Worm (Caenorhabditis elegans) whole organism, late embryonic: Measurements from ENCODE around the gene rpl-28.

ENCODE experiments used
- C38D4.7 ChIP-seq: fragments of 200-800 bp; sonication (Bioruptor generic); optimal IDR thresholded peaks from 2 replicates; lab custom pipeline; 2018; ENCODE audit warnings: mild to moderate bottlenecking, missing genetic modification characterization, moderate library complexity, missing compliant biosample characterization
- F13H6.1 ChIP-seq: sonication (generic microtip); optimal IDR thresholded peaks from 2 replicates; lab custom pipeline; 2016; ENCODE audit warnings: missing genetic modification characterization, missing compliant biosample characterization
- K02D7.2 ChIP-seq: sonication (generic microtip); optimal IDR thresholded peaks from 2 replicates; lab custom pipeline; 2017; ENCODE audit warnings: mild to moderate bottlenecking, missing genetic modification characterization, missing compliant biosample characterization
- T23F11.4 ChIP-seq: fragments of 200-800 bp; sonication (Bioruptor generic); optimal IDR thresholded peaks from 2 replicates; lab custom pipeline; 2018; ENCODE audit warnings: mild to moderate bottlenecking, missing genetic modification characterization, missing compliant biosample characterization
- Y22D7AL.16 ChIP-seq: sonication (generic microtip); optimal IDR thresholded peaks from 2 replicates; lab custom pipeline; 2016; ENCODE audit warnings: missing genetic modification characterization, missing compliant biosample characterization
- ahr-1 ChIP-seq: sonication (generic microtip); optimal IDR thresholded peaks from 2 replicates; lab custom pipeline; 2016; ENCODE audit warnings: missing genetic modification characterization, missing compliant biosample characterization
- ama-1 ChIP-seq: fragments of 150-350 bp; optimal IDR thresholded peaks from 2 replicates; lab custom pipeline; 2014
- ceh-18 ChIP-seq: sonication (generic microtip); optimal IDR thresholded peaks from 2 replicates; lab custom pipeline; 2016; ENCODE audit warnings: missing genetic modification characterization, missing compliant biosample characterization
- ceh-19 ChIP-seq: fragments of 200-800 bp; sonication (Bioruptor generic); optimal IDR thresholded peaks from 2 replicates; lab custom pipeline; 2018; ENCODE audit warnings: mild to moderate bottlenecking, missing genetic modification characterization, missing compliant biosample characterization
- ceh-2 ChIP-seq: sonication (generic microtip); optimal IDR thresholded peaks from 2 replicates; lab custom pipeline; 2016; ENCODE audit warnings: missing genotype, missing genetic modification characterization, missing compliant biosample characterization
- ceh-22 ChIP-seq: sonication (generic microtip); optimal IDR thresholded peaks from 2 replicates; lab custom pipeline; 2017; ENCODE audit warnings: missing biosample characterization, missing genetic modification characterization
- ceh-30 ChIP-seq: fragments of 150-350 bp; optimal IDR thresholded peaks from 2 replicates; lab custom pipeline; 2014; ENCODE audit warnings: missing biosample characterization, missing genetic modification characterization
- ceh-45 ChIP-seq: fragments of 200-800 bp; sonication (Bioruptor generic); IDR thresholded peaks from 2 replicates; pipeline ENCODE4 v1.3.6; 2022; ENCODE audit warnings: missing genetic modification reagents, missing genetic modification characterization, missing compliant biosample characterization
- ceh-48 ChIP-seq: sonication (generic microtip); optimal IDR thresholded peaks from 2 replicates; lab custom pipeline; 2016; ENCODE audit warnings: missing genetic modification characterization, inconsistent platforms, missing compliant biosample characterization
- ceh-6 ChIP-seq: fragments of 200-800 bp; sonication (Bioruptor generic); optimal IDR thresholded peaks from 2 replicates; lab custom pipeline; 2018; ENCODE audit warnings: mild to moderate bottlenecking, missing genetic modification characterization, missing compliant biosample characterization
- dve-1 ChIP-seq: sonication (generic microtip); optimal IDR thresholded peaks from 2 replicates; lab custom pipeline; 2017; ENCODE audit warnings: antibody characterized with exemption, mild to moderate bottlenecking, missing genetic modification characterization, missing compliant biosample characterization
- ets-4 ChIP-seq: sonication (generic microtip); optimal IDR thresholded peaks from 2 replicates; lab custom pipeline; 2016; ENCODE audit warnings: missing genetic modification characterization, missing compliant biosample characterization
- fax-1 ChIP-seq: sonication (generic microtip); optimal IDR thresholded peaks from 2 replicates; lab custom pipeline; 2016; ENCODE audit warnings: missing genotype, missing genetic modification characterization, missing compliant biosample characterization
- fkh-10 ChIP-seq: fragments of 150-350 bp; optimal IDR thresholded peaks from 2 replicates; lab custom pipeline; 2014; ENCODE audit warnings: missing biosample characterization, missing genetic modification reagents, missing genetic modification characterization
- hlh-13 ChIP-seq: fragments of 200-800 bp; sonication (Bioruptor generic); optimal IDR thresholded peaks from 2 replicates; lab custom pipeline; 2018; ENCODE audit warnings: mild to moderate bottlenecking, missing genetic modification characterization, missing compliant biosample characterization
- hlh-15 ChIP-seq: sonication (generic microtip); optimal IDR thresholded peaks from 2 replicates; lab custom pipeline; 2016; ENCODE audit warnings: missing genetic modification characterization, missing compliant biosample characterization
- hlh-30 ChIP-seq: sonication (generic microtip); optimal IDR thresholded peaks from 2 replicates; lab custom pipeline; 2017; ENCODE audit warnings: antibody characterized with exemption, missing genetic modification characterization, missing compliant biosample characterization; ENCODE audit not compliant: insufficient read depth
- hlh-6 ChIP-seq: sonication (generic microtip); optimal IDR thresholded peaks from 2 replicates; lab custom pipeline; 2016; ENCODE audit warnings: missing genotype, missing genetic modification characterization, missing compliant biosample characterization
- hlh-8 ChIP-seq: sonication (generic microtip); optimal IDR thresholded peaks from 2 replicates; lab custom pipeline; 2016; ENCODE audit warnings: missing genotype, missing genetic modification characterization, missing compliant biosample characterization
- lim-6 ChIP-seq: sonication (generic microtip); optimal IDR thresholded peaks from 2 replicates; lab custom pipeline; 2016; ENCODE audit warnings: missing genetic modification characterization, missing compliant biosample characterization
- mec-3 ChIP-seq: sonication (generic microtip); optimal IDR thresholded peaks from 2 replicates; lab custom pipeline; 2016; ENCODE audit warnings: borderline replicate concordance, missing genetic modification characterization, missing compliant biosample characterization
- nhr-11 ChIP-seq: fragments of 150-350 bp; optimal IDR thresholded peaks from 2 replicates; lab custom pipeline; 2014; ENCODE audit warnings: missing biosample characterization, missing genetic modification characterization
- nhr-232 ChIP-seq: sonication (generic microtip); optimal IDR thresholded peaks from 2 replicates; lab custom pipeline; 2016; ENCODE audit warnings: missing genetic modification characterization, missing compliant biosample characterization
- pha-2 ChIP-seq: sonication (generic microtip); optimal IDR thresholded peaks from 2 replicates; lab custom pipeline; 2017; ENCODE audit warnings: mild to moderate bottlenecking, missing genetic modification characterization, missing compliant biosample characterization
- pha-4 ChIP-seq: fragments of 150-350 bp; optimal IDR thresholded peaks from 2 replicates; lab custom pipeline; 2018; ENCODE audit warnings: missing biosample characterization, missing genetic modification reagents, missing genetic modification characterization
- pqm-1 ChIP-seq: sonication (generic microtip); optimal IDR thresholded peaks from 2 replicates; lab custom pipeline; 2016; ENCODE audit warnings: missing genetic modification characterization, missing compliant biosample characterization
- ref-2 ChIP-seq: sonication (generic microtip); optimal IDR thresholded peaks from 2 replicates; lab custom pipeline; 2016; ENCODE audit warnings: missing genetic modification characterization, missing compliant biosample characterization
- rnt-1 ChIP-seq: sonication (generic microtip); optimal IDR thresholded peaks from 2 replicates; lab custom pipeline; 2016; ENCODE audit warnings: missing genetic modification characterization, missing compliant biosample characterization
- sox-2 ChIP-seq: fragments of 200-800 bp; sonication (Bioruptor generic); IDR thresholded peaks from 2 replicates; pipeline ENCODE4 v1.3.6; 2022; ENCODE audit warnings: missing genetic modification reagents, missing genetic modification characterization, missing compliant biosample characterization
- sox-4 ChIP-seq: sonication (generic microtip); optimal IDR thresholded peaks from 2 replicates; lab custom pipeline; 2017; ENCODE audit warnings: mild to moderate bottlenecking, missing genetic modification characterization, inconsistent platforms, missing compliant biosample characterization
- syd-9 ChIP-seq: sonication (generic microtip); optimal IDR thresholded peaks from 2 replicates; lab custom pipeline; 2016; ENCODE audit warnings: mild to moderate bottlenecking, missing genetic modification characterization, moderate library complexity, missing compliant biosample characterization
- tbx-7 ChIP-seq: sonication (generic microtip); optimal IDR thresholded peaks from 2 replicates; lab custom pipeline; 2016; ENCODE audit warnings: missing genotype, missing genetic modification characterization, missing compliant biosample characterization
- unc-3 ChIP-seq, 2 experiments: fragments of 200-800 bp in 1 of 2; sonication (Bioruptor generic) in 1 of 2; sonication (generic microtip) in 1 of 2; conservative IDR thresholded peaks in 1 of 2; optimal IDR thresholded peaks in 1 of 2; 2 replicates each; pipeline versions ENCODE4 v1.3.6 to Lab custom; 2016 to 2022; ENCODE audit warnings: missing compliant biosample characterization in 2 of 2, missing genetic modification characterization in 2 of 2, missing genetic modification reagents in 1 of 2
- unc-42 ChIP-seq: sonication (generic microtip); optimal IDR thresholded peaks from 2 replicates; lab custom pipeline; 2016; ENCODE audit warnings: missing genotype, missing genetic modification characterization, missing compliant biosample characterization
- unc-55 ChIP-seq: sonication (generic microtip); optimal IDR thresholded peaks from 2 replicates; lab custom pipeline; 2017; ENCODE audit warnings: missing biosample characterization, missing genetic modification reagents, missing genetic modification characterization

Gene rpl-28

DNA sequence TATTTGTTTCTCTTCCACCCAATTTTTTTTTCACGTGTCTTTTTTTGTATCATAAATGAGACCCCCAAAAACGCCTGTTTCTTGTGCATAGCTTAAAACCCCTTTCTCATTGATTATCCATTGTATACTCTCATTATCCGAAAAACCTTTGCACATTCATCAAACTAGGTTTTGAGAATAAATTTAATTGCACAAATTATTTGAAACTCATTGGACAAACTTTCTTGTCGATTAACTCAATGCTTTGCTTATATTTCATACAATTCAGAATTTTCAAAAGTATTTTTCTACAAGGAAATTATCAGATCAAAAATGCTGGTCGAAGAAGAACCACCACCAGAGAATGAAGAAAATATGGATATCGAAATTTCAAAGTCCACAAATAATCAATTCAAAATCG, 23.8 kb downstream of the rpl-28 start, which contains the start of gene R11D1.1:
R11D1.1 (plus strand) TSS at position 301 of the 400 bp plus-strand sequence.
- no peak for TF ChIP-seq unc-42 (tag; lab: Kevin White, UChicago)
- no peak for TF ChIP-seq ref-2 (tag; lab: Kevin White, UChicago)
- no peak for TF ChIP-seq sox-4 (tag; lab: Kevin White, UChicago)
- TF ChIP-seq fkh-10 (GFP tag; lab: Kevin White, UChicago), result no peak
- no peak for TF ChIP-seq Y22D7AL.16
- no peak for TF ChIP-seq dve-1 (tag; lab: Kevin White, UChicago)
- no peak for TF ChIP-seq pha-2 (tag; lab: Kevin White, UChicago)
- TF ChIP-seq lim-6 (tag; lab: Kevin White, UChicago), result no peak
- no peak for TF ChIP-seq hlh-15 (tag; lab: Kevin White, UChicago)
- TF ChIP-seq nhr-232, result no peak
- TF ChIP-seq ceh-22 (tag; lab: Kevin White, UChicago), result no peak
- no peak for TF ChIP-seq T23F11.4 (GFP tag; lab: Kevin White, UChicago)
- no peak for TF ChIP-seq F13H6.1 (tag; lab: Kevin White, UChicago)
- no peak for TF ChIP-seq hlh-13
- no peak for TF ChIP-seq ets-4 (tag; lab: Kevin White, UChicago)
- TF ChIP-seq ceh-6 (GFP tag; lab: Kevin White, UChicago), result no peak
- TF ChIP-seq ceh-45 (GFP tag; lab: Robert Waterston, UW), result no peak
- no peak for TF ChIP-seq sox-2 (GFP tag; lab: Robert Waterston, UW)
- no peak for TF ChIP-seq hlh-8 (tag; lab: Kevin White, UChicago)
- no peak for TF ChIP-seq K02D7.2 (tag; lab: Kevin White, UChicago)

DNA sequence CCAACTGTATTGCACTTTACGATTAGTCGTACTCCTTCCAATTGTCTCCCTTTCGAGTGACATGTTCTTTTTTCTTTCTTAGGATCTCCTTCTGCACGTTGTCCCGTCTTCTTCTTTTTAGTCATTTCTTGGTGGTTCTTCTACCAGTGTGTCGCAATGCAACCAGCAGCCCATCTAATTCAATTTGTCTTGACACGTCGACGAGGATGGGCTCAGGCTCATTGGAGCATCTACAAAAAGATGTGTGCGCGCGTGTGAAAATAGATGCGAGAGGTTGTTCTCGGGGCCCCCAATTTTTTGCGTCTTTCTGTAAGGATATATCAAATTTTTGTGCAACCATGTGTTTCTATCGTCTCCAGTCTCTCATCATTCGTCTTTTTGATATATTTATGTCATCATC, 26.3 kb downstream of the rpl-28 start:
- TF ChIP-seq unc-42 (tag; lab: Kevin White, UChicago), result peak; percentile 86
- TF ChIP-seq ceh-2, result no peak
- no peak for TF ChIP-seq sox-2 (GFP tag; lab: Robert Waterston, UW)
- no peak for TF ChIP-seq pqm-1 (tag; lab: Kevin White, UChicago)
- TF ChIP-seq unc-3 (GFP tag; conservative IDR thresholded peaks at IDR 0.05; lab: Robert Waterston, UW), result no peak
- no peak for TF ChIP-seq unc-3 (tag; optimal IDR thresholded peaks at IDR 0.05; lab: Kevin White, UChicago)
- no peak for TF ChIP-seq Y22D7AL.16

ce11 chrV:12697364-12697901, 30.5 kb downstream of the rpl-28 start, which contains the start of gene istr-1:
istr-1 (plus strand) TSS chrV:12697858.
- no peak for TF ChIP-seq tbx-7 (tag; lab: Kevin White, UChicago)
- no peak for TF ChIP-seq sox-2 (GFP tag; lab: Robert Waterston, UW)
- peak; percentile 21 for TF ChIP-seq hlh-30

ce11 chrV:12696790-12697189, 31.1 kb downstream of the rpl-28 start:
- TF ChIP-seq ceh-30, result no peak
- TF ChIP-seq ama-1 (lab: Kevin White, UChicago), result no peak
- TF ChIP-seq syd-9, result no peak
- no peak for TF ChIP-seq mec-3 (tag; lab: Kevin White, UChicago)
- TF ChIP-seq pha-4 (tag; lab: Kevin White, UChicago), result no peak
- no peak for TF ChIP-seq unc-55 (GFP tag; lab: Kevin White, UChicago)
- TF ChIP-seq ceh-48 (tag; lab: Kevin White, UChicago), result no peak
- TF ChIP-seq nhr-11 (tag; lab: Kevin White, UChicago), result no peak

- TF ChIP-seq hlh-6 (tag; lab: Kevin White, UChicago) (no peak), ceh-45 (GFP tag; lab: Robert Waterston, UW) (no peak), ceh-19 (GFP tag; lab: Kevin White, UChicago) (no peak), dve-1 (tag; lab: Kevin White, UChicago) (no peak), C38D4.7 (GFP tag; lab: Kevin White, UChicago) (no peak), rnt-1 (no peak), ceh-18 (tag; lab: Kevin White, UChicago) (no peak), ceh-22 (tag; lab: Kevin White, UChicago) (no peak), ama-1 (lab: Kevin White, UChicago) (no peak), fax-1 (tag; lab: Kevin White, UChicago) (no peak), ahr-1 (tag; lab: Kevin White, UChicago) (no peak)
Measured at ce11 chrV:12695968-12696367, 31.9 kb downstream of the rpl-28 start, which contains the start of gene K10C8.4. K10C8.4 (plus strand) TSS chrV:12696268.
